Worm (Caenorhabditis elegans) whole organism, late embryonic: Measurements from ENCODE around the gene R07B7.6.

ENCODE experiments used
- F13H6.1 ChIP-seq: sonication (generic microtip); optimal IDR thresholded peaks from 2 replicates; lab custom pipeline; 2016; ENCODE audit warnings: missing genetic modification characterization, missing compliant biosample characterization
- Y22D7AL.16 ChIP-seq: sonication (generic microtip); optimal IDR thresholded peaks from 2 replicates; lab custom pipeline; 2016; ENCODE audit warnings: missing genetic modification characterization, missing compliant biosample characterization
- ceh-19 ChIP-seq: fragments of 200-800 bp; sonication (Bioruptor generic); optimal IDR thresholded peaks from 2 replicates; lab custom pipeline; 2018; ENCODE audit warnings: mild to moderate bottlenecking, missing genetic modification characterization, missing compliant biosample characterization
- fkh-6 ChIP-seq: sonication (generic microtip); optimal IDR thresholded peaks from 2 replicates; lab custom pipeline; 2016; ENCODE audit warnings: missing genetic modification characterization, missing compliant biosample characterization
- nfya-1 ChIP-seq: sonication (generic microtip); optimal IDR thresholded peaks from 2 replicates; lab custom pipeline; 2017; ENCODE audit warnings: missing genetic modification characterization, mild to moderate bottlenecking, missing compliant biosample characterization, antibody characterized with exemption, moderate library complexity
- nhr-11 ChIP-seq: fragments of 150-350 bp; optimal IDR thresholded peaks from 2 replicates; lab custom pipeline; 2014; ENCODE audit warnings: missing biosample characterization, missing genetic modification characterization
- pag-3 ChIP-seq: sonication (generic microtip); optimal IDR thresholded peaks from 2 replicates; lab custom pipeline; 2016; ENCODE audit warnings: missing compliant biosample characterization, missing genetic modification characterization, borderline replicate concordance
- pha-4 ChIP-seq: fragments of 150-350 bp; optimal IDR thresholded peaks from 2 replicates; lab custom pipeline; 2018; ENCODE audit warnings: missing biosample characterization, missing genetic modification reagents, missing genetic modification characterization
- rnt-1 ChIP-seq: sonication (generic microtip); optimal IDR thresholded peaks from 2 replicates; lab custom pipeline; 2016; ENCODE audit warnings: missing genetic modification characterization, missing compliant biosample characterization

- TF ChIP-seq ceh-19, result no peak
- no peak for TF ChIP-seq nhr-11
- no peak for TF ChIP-seq Y22D7AL.16 (tag; lab: Kevin White, UChicago)
- no peak for TF ChIP-seq rnt-1 (tag; lab: Kevin White, UChicago)
- no peak for TF ChIP-seq nfya-1
- no peak for TF ChIP-seq pag-3 (tag; lab: Kevin White, UChicago)
- no peak for TF ChIP-seq F13H6.1
- no peak for TF ChIP-seq pha-4 (tag; lab: Kevin White, UChicago)
- TF ChIP-seq fkh-6 (tag; lab: Kevin White, UChicago), result no peak
Observed at ce11 chrV:12036129-12036528, 38.7 kb downstream of the R07B7.6 start.
